Worm (Caenorhabditis elegans) whole organism, early embryonic: Measurements from ENCODE around the gene npr-43.

Experiments
- B0310.2 ChIP-seq: sonication (generic microtip); optimal IDR thresholded peaks from 2 replicates; lab custom pipeline; 2016; ENCODE audit warnings: mild to moderate bottlenecking, missing genetic modification characterization, missing compliant biosample characterization
- F13C5.2 ChIP-seq: sonication (generic microtip); optimal IDR thresholded peaks from 2 replicates; lab custom pipeline; 2017; ENCODE audit warnings: mild to moderate bottlenecking, missing genetic modification characterization, inconsistent platforms, missing compliant biosample characterization
- aly-1 ChIP-seq: sonication (generic microtip); optimal IDR thresholded peaks from 2 replicates; lab custom pipeline; 2016; ENCODE audit warnings: missing genetic modification characterization, missing compliant biosample characterization
- ama-1 ChIP-seq: fragments of 150-350 bp; optimal IDR thresholded peaks from 2 replicates; lab custom pipeline; 2014
- ceh-13 ChIP-seq: fragments of 200-800 bp; sonication (Bioruptor generic); optimal IDR thresholded peaks from 2 replicates; lab custom pipeline; 2018; ENCODE audit warnings: mild to moderate bottlenecking, missing genetic modification characterization, missing compliant biosample characterization
- ceh-36 ChIP-seq: sonication (generic microtip); optimal IDR thresholded peaks from 2 replicates; lab custom pipeline; 2016; ENCODE audit warnings: missing genetic modification characterization, inconsistent platforms, missing compliant biosample characterization
- ets-7 ChIP-seq: sonication (generic microtip); optimal IDR thresholded peaks from 2 replicates; lab custom pipeline; 2016; ENCODE audit warnings: missing genotype, missing genetic modification characterization, missing compliant biosample characterization
- flt-1 ChIP-seq: fragments of 200-800 bp; sonication (Bioruptor generic); IDR thresholded peaks from 2 replicates; pipeline ENCODE4 v1.3.6; 2022; ENCODE audit warnings: missing genetic modification characterization, missing compliant biosample characterization
- hmbx-1 ChIP-seq: sonication (generic microtip); optimal IDR thresholded peaks from 2 replicates; lab custom pipeline; 2016; ENCODE audit warnings: mild to moderate bottlenecking, missing genetic modification characterization, missing compliant biosample characterization
- hmg-4 ChIP-seq: fragments of 200-800 bp; sonication (Bioruptor generic); optimal IDR thresholded peaks from 2 replicates; lab custom pipeline; 2018; ENCODE audit warnings: mild to moderate bottlenecking, missing genetic modification characterization, missing compliant biosample characterization
- hnd-1 ChIP-seq: sonication (generic microtip); optimal IDR thresholded peaks from 2 replicates; lab custom pipeline; 2016; ENCODE audit warnings: missing genetic modification characterization, missing compliant biosample characterization
- pes-1 ChIP-seq: fragments of 200-800 bp; sonication (Bioruptor generic); IDR thresholded peaks from 2 replicates; pipeline ENCODE4 v1.3.6; 2022; ENCODE audit warnings: missing genetic modification reagents, missing genetic modification characterization, missing compliant biosample characterization
- scrt-1 ChIP-seq: fragments of 200-800 bp; sonication (Bioruptor generic); IDR thresholded peaks from 2 replicates; pipeline ENCODE4 v1.3.6; 2022; ENCODE audit warnings: missing genetic modification characterization, missing compliant biosample characterization
- sea-1 ChIP-seq: fragments of 200-800 bp; sonication (Bioruptor generic); conservative IDR thresholded peaks from 2 replicates; pipeline ENCODE4 v1.3.6; 2022; ENCODE audit warnings: missing genetic modification characterization, missing compliant biosample characterization
- tbx-11 ChIP-seq: fragments of 200-800 bp; sonication (Bioruptor generic); IDR thresholded peaks from 2 replicates; pipeline ENCODE4 v1.3.6; 2022; ENCODE audit warnings: missing genetic modification characterization, missing compliant biosample characterization
- tbx-37 ChIP-seq: fragments of 200-800 bp; sonication (Bioruptor generic); conservative IDR thresholded peaks from 2 replicates; pipeline ENCODE4 v1.3.6; 2022; ENCODE audit warnings: missing genetic modification reagents, missing genetic modification characterization, missing compliant biosample characterization
- tra-4 ChIP-seq: sonication (generic microtip); optimal IDR thresholded peaks from 2 replicates; lab custom pipeline; 2017; ENCODE audit warnings: missing genetic modification characterization, missing compliant biosample characterization

The npr-43 gene

DNA sequence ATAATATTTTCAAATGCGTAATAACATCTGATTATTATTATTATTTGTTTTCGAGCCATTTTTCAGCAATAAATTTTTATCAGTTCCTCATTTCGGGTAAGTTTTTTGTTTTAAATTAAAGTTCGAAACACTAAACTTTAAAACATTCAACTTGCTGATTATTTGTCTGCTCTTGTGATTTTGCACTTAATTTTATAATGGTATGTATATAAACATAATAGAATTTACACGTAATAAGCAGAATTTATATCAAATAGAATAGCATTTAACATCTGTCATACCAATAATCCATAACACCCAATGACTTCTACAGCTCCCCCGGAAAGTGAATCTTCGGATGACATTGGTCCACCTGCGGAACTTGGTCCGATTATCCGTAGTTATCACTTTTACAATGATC lies 45.8 kb downstream of the npr-43 start, which contains the start of gene srm-4:
srm-4 (plus strand) TSS at position 301 of the 400 bp plus-strand sequence.
- TF ChIP-seq pes-1 (no peak), sea-1 (GFP tag; lab: Robert Waterston, UW) (no peak), ceh-36 (no peak), flt-1 (no peak), ama-1 (no peak), tbx-11 (GFP tag; lab: Robert Waterston, UW) (no peak), B0310.2 (no peak), hmbx-1 (tag; lab: Kevin White, UChicago) (no peak), scrt-1 (GFP tag; lab: Robert Waterston, UW) (no peak), hnd-1 (no peak), tbx-37 (GFP tag; lab: Robert Waterston, UW) (no peak), ceh-13 (GFP tag; lab: Kevin White, UChicago) (no peak), tra-4 (tag; lab: Kevin White, UChicago) (no peak), F13C5.2 (no peak), hmg-4 (no peak), ets-7 (no peak), aly-1 (no peak)

DNA sequence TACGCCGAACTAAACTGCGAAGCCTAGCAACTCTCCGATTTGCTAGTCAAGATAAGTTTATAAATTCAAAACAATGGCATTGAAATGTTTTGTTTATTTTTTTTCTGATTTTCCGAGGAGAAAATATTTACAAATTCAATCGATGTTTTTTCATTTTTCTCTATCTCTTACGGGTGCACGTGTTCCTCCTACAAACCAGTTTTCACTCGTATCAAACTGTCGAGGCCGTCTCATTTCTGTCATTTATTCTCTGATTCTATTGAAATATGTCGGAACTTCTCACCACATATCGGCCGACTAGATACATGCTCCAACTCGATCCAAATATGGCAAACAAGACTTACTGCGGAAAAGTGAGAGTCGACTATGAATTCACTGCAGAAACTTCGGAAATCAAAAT lies 47.4 kb downstream of the npr-43 start, which contains the start of gene F47B8.8:
F47B8.8 (plus strand) TSS at position 257 of the 400 bp plus-strand sequence.
- TF ChIP-seq hnd-1 = no peak
- no peak for TF ChIP-seq ets-7
- TF ChIP-seq pes-1 = no peak
- no peak for TF ChIP-seq B0310.2
- TF ChIP-seq tbx-37 (GFP tag; lab: Robert Waterston, UW) = no peak
- TF ChIP-seq sea-1 (GFP tag; lab: Robert Waterston, UW) = no peak
- no peak for TF ChIP-seq ceh-13 (GFP tag; lab: Kevin White, UChicago)

DNA sequence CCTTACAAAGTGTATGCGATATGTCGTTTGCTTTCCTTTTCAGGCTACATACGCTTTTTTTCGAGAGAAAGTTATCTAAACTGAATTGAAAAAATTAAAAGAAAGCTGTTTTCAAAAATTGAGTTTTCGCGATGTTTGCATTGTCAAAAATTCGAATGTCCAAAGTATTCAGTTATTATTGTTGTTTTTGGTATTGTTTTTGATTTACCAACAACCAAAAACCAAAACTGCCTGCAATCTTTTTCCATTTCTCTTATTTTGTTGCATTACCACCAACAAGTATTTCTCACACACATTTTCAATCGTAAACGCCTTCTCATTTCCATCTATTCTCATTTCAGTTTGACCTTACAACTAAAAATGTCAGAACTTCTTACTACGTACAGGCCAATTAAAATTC lies 50.1 kb downstream of the npr-43 start, which contains the start of gene pepm-1:
pepm-1 (plus strand) TSS at position 301 of the 400 bp plus-strand sequence.
- TF ChIP-seq aly-1 (no peak), hnd-1 (no peak), tbx-11 (GFP tag; lab: Robert Waterston, UW) (no peak), ets-7 (no peak), tbx-37 (GFP tag; lab: Robert Waterston, UW) (no peak), ama-1 (no peak)

DNA sequence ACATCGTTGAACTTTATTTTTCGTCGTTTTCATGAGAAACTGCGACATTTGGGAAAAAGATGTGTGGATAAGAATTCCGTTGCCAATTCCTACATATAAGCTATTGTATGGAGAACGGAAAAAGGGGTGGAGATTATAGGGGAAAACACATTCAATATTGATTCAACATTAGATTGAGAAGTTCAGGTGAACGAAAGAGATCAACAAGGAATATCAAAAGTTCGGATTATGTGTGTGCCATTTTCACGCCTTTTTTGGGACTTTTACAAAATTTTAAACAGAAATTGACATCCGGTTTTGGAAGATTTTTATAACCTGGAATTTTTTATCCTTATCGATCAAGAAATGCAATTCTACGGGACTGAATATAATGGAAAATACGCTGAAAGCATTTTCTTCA lies 51.1 kb downstream of the npr-43 start, which contains the start of gene F47B8.5:
F47B8.5 (minus strand) TSS at position 101 of the 400 bp plus-strand sequence.
- TF ChIP-seq tbx-11 (GFP tag; lab: Robert Waterston, UW) (no peak), B0310.2 (no peak), aly-1 (no peak), ceh-36 (no peak), ama-1 (no peak), ets-7 (no peak), tra-4 (tag; lab: Kevin White, UChicago) (no peak), flt-1 (no peak), hnd-1 (no peak), ceh-13 (GFP tag; lab: Kevin White, UChicago) (no peak), pes-1 (no peak), hmbx-1 (tag; lab: Kevin White, UChicago) (no peak), scrt-1 (GFP tag; lab: Robert Waterston, UW) (no peak)
